Fruit fly (Drosophila melanogaster) whole organism, prepupa: Measurements from ENCODE around the gene TwdlQ.

Experiments used
- CG10631 ChIP-seq: fragments of 200-800 bp; sonication (Bioruptor generic); optimal IDR thresholded peaks from 2 replicates; lab custom pipeline; 2016; ENCODE audit warnings: missing biosample characterization, missing genetic modification characterization
- CG34406 ChIP-seq: fragments of 200-800 bp; sonication (Bioruptor generic); optimal IDR thresholded peaks from 3 replicates; lab custom pipeline; 2016; ENCODE audit warnings: missing biosample characterization, missing genetic modification characterization
- lz ChIP-seq: fragments of 200-800 bp; sonication (Bioruptor generic); optimal IDR thresholded peaks from 3 replicates; lab custom pipeline; 2016; ENCODE audit warnings: missing biosample characterization, missing genetic modification characterization
- vri ChIP-seq: fragments of 200-800 bp; sonication (Bioruptor generic); optimal IDR thresholded peaks from 3 replicates; lab custom pipeline; 2016; ENCODE audit warnings: missing biosample characterization, mild to moderate bottlenecking, missing genetic modification characterization

dm6 chr3R:26736207-26736606 lies 42.8 kb upstream of the TwdlQ start, which contains the start of gene CG6403:
- TF ChIP-seq vri: no peak
- no peak for TF ChIP-seq CG34406 (GFP tag; lab: Kevin White, UChicago)
- no peak for TF ChIP-seq CG10631 (GFP tag; lab: Kevin White, UChicago)
- no peak for TF ChIP-seq lz (GFP tag; lab: Kevin White, UChicago)
